Fruit fly (Drosophila melanogaster): ENCODE measurements around the gene CG7794.

DNA sequence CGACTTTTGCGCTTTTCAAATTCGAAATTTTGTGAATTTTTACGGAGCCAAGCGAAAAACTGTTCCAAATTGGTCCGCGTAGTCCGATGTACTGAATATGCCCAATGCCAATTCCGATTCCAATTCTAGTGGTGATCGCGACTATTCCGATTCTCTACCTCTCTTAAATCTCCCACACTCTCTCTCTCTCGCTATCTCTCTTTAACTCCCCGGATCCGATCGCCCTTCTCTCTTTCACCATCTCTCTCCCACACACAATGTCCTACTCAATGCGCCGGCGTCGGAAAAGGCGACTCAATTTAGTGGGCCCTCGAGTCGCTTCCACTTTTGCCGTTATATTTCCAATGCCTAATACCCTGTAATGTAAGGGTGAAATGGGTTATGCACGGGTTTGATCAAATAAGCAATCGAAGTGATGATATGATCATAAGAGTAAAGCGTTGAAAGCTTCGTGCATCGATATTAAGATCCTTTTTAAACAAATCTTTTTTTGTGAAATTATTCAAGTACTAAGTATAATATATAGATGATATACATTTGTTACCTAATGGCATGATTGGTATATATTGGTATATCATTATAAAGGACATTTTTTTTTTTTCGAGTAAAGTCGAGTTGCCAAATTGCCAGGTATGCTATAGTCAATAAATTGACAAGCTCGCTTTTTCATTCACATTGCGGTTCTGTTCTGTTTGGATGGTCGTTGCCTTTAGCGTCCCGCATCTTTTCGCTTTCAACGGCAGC is 25.9 kb downstream of the CG7794 start:
- TF ChIP-seq CG11617 (GFP tag; optimal IDR thresholded peaks at IDR 0.05) (no peak), Crg-1 (GFP tag; optimal IDR thresholded peaks at IDR 0.05) (no peak), cnc (optimal IDR thresholded peaks at IDR 0.05) (no peak), CG14711 (tag; optimal IDR thresholded peaks at IDR 0.05) (no peak), CG1620 (GFP tag; optimal IDR thresholded peaks at IDR 0.05) (no peak), Clk (GFP tag; optimal IDR thresholded peaks at IDR 0.05) (no peak), bab1 (GFP tag; optimal IDR thresholded peaks at IDR 0.05) (no peak), CG5204 (GFP tag; optimal IDR thresholded peaks at IDR 0.05) (no peak), pad (GFP tag; optimal IDR thresholded peaks at IDR 0.05) (no peak), kay (GFP tag; ENCODE audit: borderline replicate concordance) (no peak), CG12768 (GFP tag; optimal IDR thresholded peaks at IDR 0.05) (no peak), Mnt (GFP tag; optimal IDR thresholded peaks at IDR 0.05) (no peak), CG7101 (tag; optimal IDR thresholded peaks at IDR 0.05) (no peak), ovo (GFP tag; optimal IDR thresholded peaks at IDR 0.05) (no peak)

All from whole organism, adult.